Worm (Caenorhabditis elegans): ENCODE results near the gene F31A3.5.

F31A3.5 gene

ce11 chrX:17544349-17544936 is 19.0 kb downstream of the F31A3.5 start (continued):
- TF ChIP-seq B0336.3 (GFP tag; IDR thresholded peaks at IDR 0.05), result peak; percentile 89
- peak; percentile 96 for TF ChIP-seq Y53G8AR.9 (GFP tag; conservative IDR thresholded peaks at IDR 0.05)
- TF ChIP-seq Y56A3A.18 (GFP tag; IDR thresholded peaks at IDR 0.05), result peak; percentile 98
- TF ChIP-seq mel-28 (tag; optimal IDR thresholded peaks at IDR 0.05; ENCODE audit: borderline replicate concordance), result no peak
- peak; percentile 83; the same call in 1 of the 2 replicates for TF ChIP-seq egl-44 (GFP tag; IDR thresholded peaks at IDR 0.05)
- TF ChIP-seq zfh-2 (GFP tag; conservative IDR thresholded peaks at IDR 0.05), result no peak
- TF ChIP-seq ceh-58 (GFP tag; IDR thresholded peaks at IDR 0.05), result no peak
- TF ChIP-seq B0019.2 (GFP tag; conservative IDR thresholded peaks at IDR 0.05), result no peak
- TF ChIP-seq aptf-2 (GFP tag; conservative IDR thresholded peaks at IDR 0.05), result no peak
- TF ChIP-seq bed-2 (GFP tag; IDR thresholded peaks at IDR 0.05), result no peak
- peak; percentile 98 for TF ChIP-seq K11D2.4 (GFP tag; IDR thresholded peaks at IDR 0.05)
- TF ChIP-seq attf-3 (GFP tag; conservative IDR thresholded peaks at IDR 0.05), result peak; percentile 47; the same call in 1 of the 2 replicates
- TF ChIP-seq snpc-4 (GFP tag; optimal IDR thresholded peaks at IDR 0.05), result no peak
- TF ChIP-seq snpc-4 (tag; optimal IDR thresholded peaks at IDR 0.05), result peak in 2 of 4 experiments; percentile 63 to 76
- TF ChIP-seq lin-54 (GFP tag; optimal IDR thresholded peaks at IDR 0.05), result no peak
- no peak for TF ChIP-seq mes-4 (tag; optimal IDR thresholded peaks at IDR 0.05)
- TF ChIP-seq hmg-1.2 (GFP tag; IDR thresholded peaks at IDR 0.05), result peak; percentile 81
- peak; percentile 93 for TF ChIP-seq ZK185.1 (tag; optimal IDR thresholded peaks at IDR 0.05; ENCODE audit: poor library complexity, severe bottlenecking)
- TF ChIP-seq F39B2.1 (GFP tag; IDR thresholded peaks at IDR 0.05), result no peak
- no peak for TF ChIP-seq F55B11.4 (tag; optimal IDR thresholded peaks at IDR 0.05; ENCODE audit: borderline replicate concordance, insufficient read depth)
- peak; percentile 52 for TF ChIP-seq chd-7 (tag; optimal IDR thresholded peaks at IDR 0.05)
- TF ChIP-seq nhr-27 (tag; optimal IDR thresholded peaks at IDR 0.05), result no peak
- TF ChIP-seq rec-8 (tag; optimal IDR thresholded peaks at IDR 0.05), result no peak
- TF ChIP-seq F52B5.7 (tag; optimal IDR thresholded peaks at IDR 0.05), result no peak
- TF ChIP-seq ceh-27 (GFP tag; optimal IDR thresholded peaks at IDR 0.05), result peak; percentile 85
- TF ChIP-seq B0261.1 (tag; optimal IDR thresholded peaks at IDR 0.05), result peak; percentile 41
- no peak for TF ChIP-seq mxl-1 (tag; optimal IDR thresholded peaks at IDR 0.05)
- no peak for TF ChIP-seq Y53F4B.3 (GFP tag; IDR thresholded peaks at IDR 0.05)
- no peak for TF ChIP-seq fkh-3 (tag; optimal IDR thresholded peaks at IDR 0.05)
- TF ChIP-seq K12H6.12 (tag; optimal IDR thresholded peaks at IDR 0.05), result peak; percentile 74
- peak; percentile 87 for TF ChIP-seq pbrm-1 (GFP tag; IDR thresholded peaks at IDR 0.05)

ce11 chrX:17539968-17540367 is 23.4 kb downstream of the F31A3.5 start:
- TF ChIP-seq akir-1 (GFP tag; optimal IDR thresholded peaks at IDR 0.05), result no peak
- no peak for TF ChIP-seq B0035.1 (tag; optimal IDR thresholded peaks at IDR 0.05)
- TF ChIP-seq Y53F4B.3 (GFP tag; IDR thresholded peaks at IDR 0.05), result no peak
- no peak for TF ChIP-seq hmg-1.2 (GFP tag; IDR thresholded peaks at IDR 0.05)
- no peak for TF ChIP-seq mel-28 (tag; optimal IDR thresholded peaks at IDR 0.05; ENCODE audit: borderline replicate concordance)
- no peak for TF ChIP-seq bed-2 (GFP tag; IDR thresholded peaks at IDR 0.05)
- TF ChIP-seq somi-1 (GFP tag; optimal IDR thresholded peaks at IDR 0.05), result no peak
- TF ChIP-seq hmg-20 (GFP tag; IDR thresholded peaks at IDR 0.05), result no peak
- TF ChIP-seq lsl-1 (GFP tag; optimal IDR thresholded peaks at IDR 0.05), result no peak
- no peak for TF ChIP-seq nhr-120 (GFP tag; IDR thresholded peaks at IDR 0.05)
- no peak for TF ChIP-seq lsy-27 (tag; optimal IDR thresholded peaks at IDR 0.05; ENCODE audit: borderline replicate concordance, insufficient read depth)
- TF ChIP-seq hrde-1 (tag; optimal IDR thresholded peaks at IDR 0.05; ENCODE audit: borderline replicate concordance), result no peak
- TF ChIP-seq mcd-1 (GFP tag; IDR thresholded peaks at IDR 0.05), result no peak
- no peak for TF ChIP-seq pha-4 (tag; optimal IDR thresholded peaks at IDR 0.05)

Measured in whole organism, young adult.